Fruit fly (Drosophila melanogaster): Measurements from ENCODE around the gene Paip2.

The Paip2 gene

DNA sequence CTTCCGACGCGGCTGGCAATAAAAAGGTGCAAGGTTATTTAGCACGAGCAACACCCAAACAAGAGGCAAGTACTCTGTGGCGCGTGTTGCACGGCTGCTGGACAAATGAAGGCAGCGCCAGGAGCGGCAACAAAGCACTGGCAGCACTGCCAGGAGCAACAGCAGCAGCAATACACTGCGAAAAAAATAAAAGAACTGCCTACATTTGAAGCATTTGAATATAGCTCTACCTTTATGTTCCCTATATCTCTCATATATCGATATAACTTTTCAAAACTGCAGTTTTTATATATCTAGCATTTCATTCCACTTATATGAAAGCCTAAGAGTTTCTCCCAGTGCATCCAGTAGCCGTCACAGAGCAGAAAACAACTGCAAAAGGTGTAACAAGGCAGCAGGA lies 23.2 kb upstream of the Paip2 start (continued):
- TF ChIP-seq Hmx (GFP tag; optimal IDR thresholded peaks at IDR 0.05): no peak
- no peak for TF ChIP-seq Sry-β (GFP tag; optimal IDR thresholded peaks at IDR 0.05)
- TF ChIP-seq ase (GFP tag; IDR thresholded peaks at IDR 0.05): no peak
- no peak for TF ChIP-seq Doc3 (GFP tag; IDR thresholded peaks at IDR 0.05; ENCODE audit: partially characterized antibody)
- TF ChIP-seq ab (GFP tag; optimal IDR thresholded peaks at IDR 0.05): no peak
- TF ChIP-seq Dll (GFP tag; IDR thresholded peaks at IDR 0.05; ENCODE audit: partially characterized antibody): no peak

DNA sequence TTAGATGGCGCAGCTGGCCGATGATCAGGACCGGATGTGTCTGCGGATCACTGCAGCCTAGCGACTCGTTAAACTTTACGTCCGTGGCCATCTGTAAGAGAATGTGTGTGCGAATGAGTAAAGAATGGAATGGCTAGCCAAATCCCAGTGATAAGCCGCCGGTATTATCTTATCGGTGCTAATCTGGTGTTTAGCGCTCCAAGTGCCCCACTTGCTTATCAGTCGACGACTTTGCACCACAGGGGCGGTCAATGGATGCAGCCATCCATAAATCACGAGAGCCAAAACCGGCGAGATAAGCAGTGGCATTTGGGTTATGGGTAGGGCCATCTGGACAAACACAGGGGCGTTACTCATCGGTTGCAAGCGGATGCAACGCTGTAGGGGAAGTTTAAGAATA lies 20.4 kb upstream of the Paip2 start:
- TF ChIP-seq CG8290 (GFP tag; optimal IDR thresholded peaks at IDR 0.05) (no peak), CG8290 (tag; optimal IDR thresholded peaks at IDR 0.05) (peak in 1 of 2 experiments; percentile 6), vvl (GFP tag; IDR thresholded peaks at IDR 0.05) (no peak), jigr1 (GFP tag; IDR thresholded peaks at IDR 0.05) (no peak), btn (GFP tag; optimal IDR thresholded peaks at IDR 0.05) (no peak), CG3281 (GFP tag; optimal IDR thresholded peaks at IDR 0.05) (peak; percentile 1), GATAe (GFP tag; conservative IDR thresholded peaks at IDR 0.05) (peak; percentile 46; the same call in 1 of the 2 replicates), Bdp1 (GFP tag; optimal IDR thresholded peaks at IDR 0.05) (no peak), CG10959 (GFP tag; IDR thresholded peaks at IDR 0.05) (0 out of 2 replicates have a peak, but pooled peaks have one; percentile 5), chinmo (GFP tag; IDR thresholded peaks at IDR 0.05; ENCODE audit: partially characterized antibody) (peak; percentile 77; the same call in 1 of the 4 replicates), gce (GFP tag; IDR thresholded peaks at IDR 0.05) (0 out of 3 replicates have a peak, but pooled peaks have one; percentile 17), CG43689 (GFP tag; IDR thresholded peaks at IDR 0.05) (no peak), D19A (tag; optimal IDR thresholded peaks at IDR 0.05) (no peak), Dad (GFP tag; optimal IDR thresholded peaks at IDR 0.05) (no peak), sens-2 (GFP tag; IDR thresholded peaks at IDR 0.05) (0 out of 2 replicates have a peak, but pooled peaks have one; percentile 29), corto (GFP tag; optimal IDR thresholded peaks at IDR 0.05) (peak; percentile 18), CG6175 (GFP tag; IDR thresholded peaks at IDR 0.05) (peak; percentile 65; the same call in 2 of the 3 replicates), mirr (GFP tag; optimal IDR thresholded peaks at IDR 0.05) (peak; percentile 35), sens (GFP tag) (peak; percentile 18), grn (GFP tag; optimal IDR thresholded peaks at IDR 0.05) (peak; percentile 35), Dp (GFP tag; optimal IDR thresholded peaks at IDR 0.05) (no peak), exex (tag; optimal IDR thresholded peaks at IDR 0.05) (peak; percentile 62), Tbp (GFP tag; optimal IDR thresholded peaks at IDR 0.05) (no peak)

DNA sequence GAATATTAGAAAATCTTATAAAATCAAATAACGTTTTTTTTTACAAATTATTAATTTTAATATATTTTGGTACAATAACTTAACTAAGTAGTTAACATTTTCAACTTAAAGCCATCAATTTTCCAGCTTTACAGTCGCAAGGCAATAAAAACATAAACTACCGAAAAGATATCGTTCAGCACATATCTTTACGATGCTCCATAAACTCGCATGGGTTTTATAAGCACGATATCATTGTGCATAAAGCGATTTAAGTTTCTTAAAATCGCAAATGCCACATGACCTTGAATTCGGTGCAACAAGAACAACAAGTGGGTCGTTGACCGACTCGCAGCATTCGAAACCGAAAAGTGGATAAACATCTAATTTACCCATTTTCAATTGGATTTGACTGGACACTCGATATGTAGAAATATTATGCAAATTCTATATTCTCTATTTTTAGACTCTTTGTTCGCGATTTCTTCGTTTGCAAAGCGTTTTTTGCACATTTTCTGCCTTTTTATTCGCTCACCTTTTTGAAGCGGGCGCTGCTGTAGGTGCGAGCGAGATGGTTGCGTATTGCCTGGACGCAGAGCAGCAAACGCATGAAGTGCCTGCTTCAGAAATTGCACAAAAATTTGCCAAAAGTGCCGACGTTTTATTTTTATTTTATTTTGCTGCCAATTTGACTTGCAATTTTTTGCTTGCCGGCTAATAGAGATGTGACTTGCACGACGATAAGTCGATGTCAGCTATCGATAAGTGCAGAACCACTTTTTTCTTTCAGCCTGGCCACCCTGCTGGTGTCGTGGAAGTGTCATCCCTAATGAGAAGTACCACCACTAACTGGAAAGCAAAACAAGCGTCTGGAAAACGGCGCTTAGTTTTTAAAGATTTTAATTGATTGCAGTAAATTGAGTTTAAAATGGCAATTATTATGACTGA lies 19.4 kb upstream of the Paip2 start, which contains the start of gene Spc25:
Gene Spc25, plus strand, starts transcription at position 817 of the 927 bp plus-strand sequence.
- TF ChIP-seq dysf (GFP tag; IDR thresholded peaks at IDR 0.05) (no peak), p53 (GFP tag; optimal IDR thresholded peaks at IDR 0.05) (peak; percentile 34), gem (tag; optimal IDR thresholded peaks at IDR 0.05) (peak; percentile 49), kay (GFP tag; optimal IDR thresholded peaks at IDR 0.05) (no peak), Ravus (GFP tag; IDR thresholded peaks at IDR 0.05) (no peak), CG10462 (GFP tag; optimal IDR thresholded peaks at IDR 0.05) (no peak), corto (GFP tag; optimal IDR thresholded peaks at IDR 0.05) (no peak), ato (GFP tag; IDR thresholded peaks at IDR 0.05; ENCODE audit: partially characterized antibody) (peak; percentile 95), dm (GFP tag; optimal IDR thresholded peaks at IDR 0.05) (peak; percentile 43), Tbp (GFP tag; optimal IDR thresholded peaks at IDR 0.05) (no peak), CG30431 (GFP tag; optimal IDR thresholded peaks at IDR 0.05) (no peak), chn (GFP tag; optimal IDR thresholded peaks at IDR 0.05) (peak; percentile 75), schlank (tag; optimal IDR thresholded peaks at IDR 0.05) (no peak), CG6254 (GFP tag; optimal IDR thresholded peaks at IDR 0.05) (no peak), Neu2 (GFP tag; optimal IDR thresholded peaks at IDR 0.05; ENCODE audit: borderline replicate concordance) (no peak), CG11560 (tag; IDR thresholded peaks at IDR 0.05) (no peak), CG2116 (GFP tag; optimal IDR thresholded peaks at IDR 0.05) (peak; percentile 79), hbn (GFP tag; IDR thresholded peaks at IDR 0.05; ENCODE audit: partially characterized antibody) (peak; percentile 95), CG10565 (GFP tag; optimal IDR thresholded peaks at IDR 0.05) (no peak), cato (GFP tag; optimal IDR thresholded peaks at IDR 0.05; ENCODE audit: borderline replicate concordance) (no peak), CG10366 (GFP tag; IDR thresholded peaks at IDR 0.05) (peak; percentile 54)
